Worm (Caenorhabditis elegans) whole organism, midembryonic: Measurements from ENCODE around the gene F38E9.4.

Experiments
- T22C8.4 ChIP-seq: fragments of 200-800 bp; sonication (Bioruptor generic); IDR thresholded peaks from 2 replicates; pipeline ENCODE4 v1.3.6; 2022; ENCODE audit warnings: missing genetic modification characterization, missing compliant biosample characterization
- cog-1 ChIP-seq: sonication (generic microtip); optimal IDR thresholded peaks from 2 replicates; lab custom pipeline; 2016; ENCODE audit warnings: missing genetic modification characterization, missing compliant biosample characterization
- flt-1 ChIP-seq: fragments of 200-800 bp; sonication (Bioruptor generic); IDR thresholded peaks from 2 replicates; pipeline ENCODE4 v1.3.6; 2022; ENCODE audit warnings: missing genetic modification characterization, missing compliant biosample characterization
- klf-2 ChIP-seq: fragments of 200-800 bp; sonication (Bioruptor generic); conservative IDR thresholded peaks from 2 replicates; pipeline ENCODE4 v1.3.6; 2022; ENCODE audit warnings: missing genetic modification reagents, missing genetic modification characterization, missing compliant biosample characterization
- med-1 ChIP-seq: sonication (generic microtip); optimal IDR thresholded peaks from 2 replicates; lab custom pipeline; 2017; ENCODE audit warnings: missing genetic modification characterization, mild to moderate bottlenecking, missing compliant biosample characterization, antibody characterized with exemption, missing genetic modification reagents; ENCODE audit not compliant: insufficient read depth
- ztf-23 ChIP-seq: fragments of 200-800 bp; sonication (Bioruptor generic); IDR thresholded peaks from 2 replicates; pipeline ENCODE4 v1.3.6; 2022; ENCODE audit warnings: missing genetic modification reagents, missing genetic modification characterization, missing compliant biosample characterization

- TF ChIP-seq flt-1 (no peak), klf-2 (GFP tag; lab: Robert Waterston, UW) (no peak), med-1 (no peak), ztf-23 (GFP tag; lab: Robert Waterston, UW) (no peak), cog-1 (tag; lab: Kevin White, UChicago) (no peak), T22C8.4 (GFP tag; lab: Robert Waterston, UW) (no peak)
Observed at ce11 chrX:16457113-16457512, 5.4 kb downstream of the F38E9.4 start.
